Worm (Caenorhabditis elegans) whole organism, L4 larva: ENCODE results near the gene C05E4.7.

Experiments used
- D1046.2 ChIP-seq: fragments of 200-800 bp; sonication (Bioruptor generic); IDR thresholded peaks from 2 replicates; pipeline ENCODE4 v1.3.6; 2022; ENCODE audit warnings: missing genetic modification characterization, missing compliant biosample characterization
- F26F4.8 ChIP-seq: fragments of 200-800 bp; sonication (Bioruptor generic); conservative IDR thresholded peaks from 2 replicates; pipeline ENCODE4 v1.3.6; 2022; ENCODE audit warnings: missing genetic modification characterization, missing compliant biosample characterization
- F44E2.7 ChIP-seq: fragments of 200-800 bp; sonication (Bioruptor generic); IDR thresholded peaks from 2 replicates; pipeline ENCODE4 v2.1.2; 2022; ENCODE audit warnings: missing genetic modification characterization, missing compliant biosample characterization
- T20F7.1 ChIP-seq: fragments of 200-800 bp; sonication (Bioruptor generic); optimal IDR thresholded peaks from 2 replicates; lab custom pipeline; 2018; ENCODE audit warnings: mild to moderate bottlenecking, missing genetic modification characterization, missing compliant biosample characterization
- Y5F2A.4 ChIP-seq: fragments of 200-800 bp; sonication (Bioruptor generic); optimal IDR thresholded peaks from 2 replicates; lab custom pipeline; 2018; ENCODE audit warnings: mild to moderate bottlenecking, missing genetic modification characterization, missing compliant biosample characterization
- ZK546.5 ChIP-seq, 2 experiments: sonication (generic microtip); optimal IDR thresholded peaks; 2 replicates each; lab custom pipeline; 2017; ENCODE audit warnings: missing biosample characterization in 2 of 2, missing genetic modification characterization in 2 of 2
- aha-1 ChIP-seq: fragments of 150-350 bp; peaks from one replicate; lab custom pipeline; 2014; ENCODE audit warnings: missing biosample characterization, missing genetic modification characterization
- aly-2 ChIP-seq: sonication (generic microtip); optimal IDR thresholded peaks from 2 replicates; lab custom pipeline; 2018; ENCODE audit warnings: missing biosample characterization, missing genetic modification characterization
- ama-1 ChIP-seq: fragments of 150-350 bp; optimal IDR thresholded peaks from 2 replicates; lab custom pipeline; 2014; ENCODE audit warnings: inconsistent platforms, mixed read lengths
- arid-1 ChIP-seq: fragments of 200-800 bp; sonication (Bioruptor generic); conservative IDR thresholded peaks from 2 replicates; pipeline ENCODE4 v1.3.6; 2022; ENCODE audit warnings: missing genetic modification reagents, missing genetic modification characterization, missing compliant biosample characterization
- ceh-82 ChIP-seq: sonication (generic microtip); optimal IDR thresholded peaks from 2 replicates; lab custom pipeline; 2017; ENCODE audit warnings: missing biosample characterization, missing genetic modification characterization
- ces-1 ChIP-seq: fragments of 150-350 bp; sonication (generic microtip); optimal IDR thresholded peaks from 4 replicates; lab custom pipeline; 2014; ENCODE audit warnings: missing biosample characterization, missing genetic modification reagents, missing genetic modification characterization
- ctbp-1 ChIP-seq: fragments of 200-800 bp; sonication (Bioruptor generic); IDR thresholded peaks from 2 replicates; pipeline ENCODE4 v1.3.6; 2022; ENCODE audit warnings: missing genetic modification reagents, missing genetic modification characterization, missing compliant biosample characterization
- daf-16 ChIP-seq, 3 experiments: sonication (generic microtip); optimal IDR thresholded peaks; 2 replicates each; lab custom pipeline; 2016 to 2017; ENCODE audit warnings: missing genetic modification characterization in 3 of 3, missing genetic modification reagents in 3 of 3, mild to moderate bottlenecking in 2 of 3, missing compliant biosample characterization in 2 of 3, missing biosample characterization in 1 of 3, moderate library complexity in 1 of 3
- dmd-8 ChIP-seq: fragments of 200-800 bp; sonication (Bioruptor generic); IDR thresholded peaks from 2 replicates; pipeline ENCODE4 v1.3.6; 2022; ENCODE audit warnings: missing genetic modification characterization, missing compliant biosample characterization
- dmd-9 ChIP-seq: fragments of 200-800 bp; sonication (Bioruptor generic); IDR thresholded peaks from 2 replicates; pipeline ENCODE4 v1.3.6; 2022; ENCODE audit warnings: missing genetic modification reagents, missing genetic modification characterization, missing compliant biosample characterization
- duxl-1 ChIP-seq: sonication (generic microtip); optimal IDR thresholded peaks from 2 replicates; lab custom pipeline; 2016; ENCODE audit warnings: mild to moderate bottlenecking, missing genetic modification characterization, moderate library complexity, missing compliant biosample characterization; ENCODE audit not compliant: poor library complexity
- fos-1 ChIP-seq: fragments of 150-350 bp; optimal IDR thresholded peaks from 2 replicates; lab custom pipeline; 2014; ENCODE audit warnings: missing biosample characterization, missing genetic modification characterization
- hif-1 ChIP-seq, 2 experiments: sonication (generic microtip); optimal IDR thresholded peaks; 2 replicates each; lab custom pipeline; 2016 to 2017; ENCODE audit warnings: missing compliant biosample characterization in 2 of 2, missing genetic modification characterization in 2 of 2, missing genetic modification reagents in 2 of 2, missing genotype in 2 of 2, mild to moderate bottlenecking in 1 of 2
- hlh-30 ChIP-seq: sonication (generic microtip); optimal IDR thresholded peaks from 2 replicates; lab custom pipeline; 2017; ENCODE audit warnings: antibody characterized with exemption, mild to moderate bottlenecking, missing genetic modification characterization, missing compliant biosample characterization; ENCODE audit not compliant: insufficient read depth
- jun-1 ChIP-seq: fragments of 150-350 bp; optimal IDR thresholded peaks from 2 replicates; lab custom pipeline; 2014; ENCODE audit warnings: missing biosample characterization, missing genetic modification reagents, missing genetic modification characterization
- lim-7 ChIP-seq: fragments of 200-800 bp; sonication (Bioruptor generic); IDR thresholded peaks from 2 replicates; pipeline ENCODE4 v1.3.6; 2022; ENCODE audit warnings: missing genetic modification characterization, missing compliant biosample characterization
- lin-29 ChIP-seq: fragments of 200-800 bp; sonication (Bioruptor generic); IDR thresholded peaks from 2 replicates; pipeline ENCODE4 v1.3.6; 2022; ENCODE audit warnings: missing genetic modification reagents, missing genetic modification characterization, missing compliant biosample characterization
- lin-39 ChIP-seq: fragments of 150-350 bp; optimal IDR thresholded peaks from 2 replicates; lab custom pipeline; 2014; ENCODE audit warnings: missing biosample characterization, missing genetic modification reagents, missing genetic modification characterization
- lsy-2 ChIP-seq, 2 experiments: fragments of 150-350 bp in 1 of 2; sonication (generic microtip) in 1 of 2; optimal IDR thresholded peaks; 2 replicates each; lab custom pipeline; 2014 to 2017; ENCODE audit warnings: missing biosample characterization in 2 of 2, missing genetic modification characterization in 2 of 2
- madf-9 ChIP-seq: fragments of 200-800 bp; sonication (Bioruptor generic); conservative IDR thresholded peaks from 2 replicates; pipeline ENCODE4 v1.3.6; 2022; ENCODE audit warnings: missing genetic modification reagents, missing genetic modification characterization, missing compliant biosample characterization
- mdl-1 ChIP-seq, 2 experiments: fragments of 150-350 bp in 1 of 2; sonication (generic microtip) in 1 of 2; optimal IDR thresholded peaks; 2 replicates each; lab custom pipeline; 2014 to 2017; ENCODE audit warnings: missing biosample characterization in 2 of 2, missing genetic modification characterization in 2 of 2
- mes-2 ChIP-seq: sonication (generic microtip); optimal IDR thresholded peaks from 2 replicates; lab custom pipeline; 2016; ENCODE audit warnings: missing genotype, mild to moderate bottlenecking, missing genetic modification characterization, missing compliant biosample characterization; ENCODE audit not compliant: poor library complexity, severe bottlenecking
- nhr-10 ChIP-seq: fragments of 150-350 bp; optimal IDR thresholded peaks from 2 replicates; lab custom pipeline; 2014; ENCODE audit warnings: missing biosample characterization, missing genetic modification characterization
- nhr-102 ChIP-seq: sonication (generic microtip); optimal IDR thresholded peaks from 2 replicates; lab custom pipeline; 2016; ENCODE audit warnings: mild to moderate bottlenecking, missing genetic modification characterization, moderate library complexity, missing compliant biosample characterization
- nhr-111 ChIP-seq: fragments of 200-800 bp; sonication (Bioruptor generic); optimal IDR thresholded peaks from 2 replicates; lab custom pipeline; 2018; ENCODE audit warnings: mild to moderate bottlenecking, missing genetic modification characterization, missing compliant biosample characterization
- nhr-41 ChIP-seq: fragments of 200-800 bp; sonication (Bioruptor generic); IDR thresholded peaks from 2 replicates; pipeline ENCODE4 v1.3.6; 2022; ENCODE audit warnings: missing genetic modification reagents, missing genetic modification characterization, missing compliant biosample characterization
- nhr-42 ChIP-seq: fragments of 200-800 bp; sonication (Bioruptor generic); IDR thresholded peaks from 2 replicates; pipeline ENCODE4 v1.3.6; 2022; ENCODE audit warnings: missing genetic modification characterization, missing compliant biosample characterization
- nhr-6 ChIP-seq: fragments of 150-350 bp; optimal IDR thresholded peaks from 2 replicates; lab custom pipeline; 2014; ENCODE audit warnings: missing biosample characterization, missing genetic modification characterization
- pha-4 ChIP-seq, 2 experiments: fragments of 150-350 bp in 1 of 2; fragments of 200-800 bp in 1 of 2; sonication (Bioruptor generic) in 1 of 2; IDR thresholded peaks in 1 of 2; optimal IDR thresholded peaks in 1 of 2; 2 replicates each; pipeline versions ENCODE4 v1.3.6 to Lab custom; 2014 to 2022; ENCODE audit warnings: missing genetic modification characterization in 2 of 2, missing genetic modification reagents in 2 of 2, missing biosample characterization in 1 of 2, missing compliant biosample characterization in 1 of 2
- pqm-1 ChIP-seq: sonication (generic microtip); optimal IDR thresholded peaks from 2 replicates; lab custom pipeline; 2017; ENCODE audit warnings: missing biosample characterization, missing genetic modification characterization
- rbr-2 ChIP-seq: sonication (generic microtip); optimal IDR thresholded peaks from 2 replicates; lab custom pipeline; 2016; ENCODE audit warnings: missing genotype, missing genetic modification characterization, missing compliant biosample characterization
- saeg-2 ChIP-seq: fragments of 200-800 bp; sonication (Bioruptor generic); IDR thresholded peaks from 2 replicates; pipeline ENCODE4 v1.3.6; 2022; ENCODE audit warnings: missing genetic modification reagents, missing genetic modification characterization, missing compliant biosample characterization
- set-16 ChIP-seq: fragments of 200-800 bp; sonication (Bioruptor generic); IDR thresholded peaks from 2 replicates; pipeline ENCODE4 v1.3.6; 2022; ENCODE audit warnings: missing genetic modification reagents, missing genetic modification characterization, missing compliant biosample characterization
- skn-1 ChIP-seq: fragments of 150-350 bp; optimal IDR thresholded peaks from 2 replicates; lab custom pipeline; 2014; ENCODE audit warnings: missing biosample characterization, missing genetic modification characterization
- snpc-1.2 ChIP-seq: fragments of 200-800 bp; sonication (Bioruptor generic); IDR thresholded peaks from 2 replicates; pipeline ENCODE4 v1.3.6; 2022; ENCODE audit warnings: missing genetic modification reagents, missing genetic modification characterization, missing compliant biosample characterization
- snpc-4 ChIP-seq: fragments of 150-350 bp; optimal IDR thresholded peaks from 2 replicates; lab custom pipeline; 2014; ENCODE audit warnings: missing biosample characterization, missing genetic modification characterization
- tag-97 ChIP-seq: fragments of 200-800 bp; sonication (Bioruptor generic); IDR thresholded peaks from 2 replicates; pipeline ENCODE4 v1.3.6; 2022; ENCODE audit warnings: missing genetic modification characterization, missing compliant biosample characterization
- tra-1 ChIP-seq: fragments of 200-800 bp; sonication (Bioruptor generic); IDR thresholded peaks from 2 replicates; pipeline ENCODE4 v1.3.6; 2022; ENCODE audit warnings: missing genetic modification reagents, missing genetic modification characterization, missing compliant biosample characterization
- unc-62 ChIP-seq, 3 experiments: fragments of 150-350 bp in 1 of 3; sonication (generic microtip); optimal IDR thresholded peaks in 2 of 3; peaks in 1 of 3; 1 replicate in 1 of 3; 2 replicates in 2 of 3; lab custom pipeline; 2014 to 2017; ENCODE audit warnings: missing biosample characterization in 3 of 3, missing genetic modification characterization in 3 of 3, missing genetic modification reagents in 3 of 3, missing genotype in 1 of 3
- zag-1 ChIP-seq: fragments of 150-350 bp; optimal IDR thresholded peaks from 2 replicates; lab custom pipeline; 2014; ENCODE audit warnings: missing biosample characterization, missing genetic modification characterization
- zip-2 ChIP-seq: fragments of 150-350 bp; optimal IDR thresholded peaks from 2 replicates; lab custom pipeline; 2014; ENCODE audit warnings: missing biosample characterization, missing genetic modification characterization

C05E4.7 gene

DNA sequence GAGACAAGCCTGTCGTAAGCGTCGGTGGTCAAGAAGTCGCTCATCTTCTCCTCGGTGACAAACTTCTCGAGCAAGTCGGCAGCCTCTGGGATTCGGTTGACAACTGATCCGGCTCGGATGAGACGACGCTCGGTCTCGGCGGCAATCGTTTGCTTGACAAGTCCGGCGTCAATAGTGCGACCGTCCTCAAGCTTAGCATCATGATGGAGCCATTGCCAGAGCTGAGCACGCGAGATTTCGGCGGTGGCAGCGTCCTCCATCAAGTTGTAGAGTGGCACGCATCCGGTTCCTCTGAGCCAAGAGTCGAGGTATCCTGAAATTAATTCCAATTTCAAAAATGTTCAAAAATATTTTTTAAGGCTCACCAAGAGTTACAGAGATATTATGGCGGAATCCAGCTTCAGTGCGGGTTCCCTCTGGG, 17.4 kb upstream of the C05E4.7 start:
- TF ChIP-seq zag-1 (tag; lab: Kevin White, UChicago) = no peak
- no peak for TF ChIP-seq dmd-8 (GFP tag; lab: Robert Waterston, UW)
- TF ChIP-seq ama-1 (lab: Kevin White, UChicago) = no peak
- TF ChIP-seq nhr-10 (tag; lab: Kevin White, UChicago) = no peak
- TF ChIP-seq lin-29 = no peak
- no peak for TF ChIP-seq ZK546.5 (tag; optimal IDR thresholded peaks at IDR 0.05; lab: Kevin White, UChicago)
- TF ChIP-seq ces-1 = no peak
- no peak for TF ChIP-seq saeg-2
- TF ChIP-seq lin-39 (tag; lab: Kevin White, UChicago) = no peak
- TF ChIP-seq hif-1 (tag; optimal IDR thresholded peaks at IDR 0.05; lab: Kevin White, UChicago) = no peak
- TF ChIP-seq aha-1 (tag; lab: Kevin White, UChicago) = peak; percentile 92
- peak; percentile 87 for TF ChIP-seq set-16 (GFP tag; lab: Robert Waterston, UW)
- TF ChIP-seq nhr-111 (GFP tag; lab: Kevin White, UChicago) = no peak
- TF ChIP-seq mdl-1 (tag; optimal IDR thresholded peaks at IDR 0.05; lab: Kevin White, UChicago) = no peak
- TF ChIP-seq skn-1 (tag; lab: Kevin White, UChicago) = no peak
- TF ChIP-seq duxl-1 (tag; lab: Kevin White, UChicago) = no peak
- TF ChIP-seq snpc-4 (tag; lab: Kevin White, UChicago) = no peak
- no peak for TF ChIP-seq zip-2 (tag; lab: Kevin White, UChicago)
- TF ChIP-seq aly-2 (tag; lab: Kevin White, UChicago) = no peak
- TF ChIP-seq dmd-9 (GFP tag; lab: Robert Waterston, UW) = 0 out of 2 replicates have a peak, but pooled peaks have one; percentile 31
- TF ChIP-seq pha-4 (GFP tag; IDR thresholded peaks at IDR 0.05; lab: Robert Waterston, UW) = no peak
- TF ChIP-seq pha-4 (tag; optimal IDR thresholded peaks at IDR 0.05; lab: Kevin White, UChicago) = no peak
- no peak for TF ChIP-seq F44E2.7 (GFP tag; lab: Robert Waterston, UW)
- TF ChIP-seq rbr-2 = no peak
- TF ChIP-seq lsy-2 (tag; optimal IDR thresholded peaks at IDR 0.05; lab: Kevin White, UChicago) = peak in 1 of 2 experiments; percentile 11
- no peak for TF ChIP-seq D1046.2
- no peak for TF ChIP-seq jun-1 (tag; lab: Kevin White, UChicago)
- no peak for TF ChIP-seq ceh-82 (tag; lab: Kevin White, UChicago)
- TF ChIP-seq Y5F2A.4 (GFP tag; lab: Kevin White, UChicago) = no peak
- TF ChIP-seq nhr-41 (GFP tag; lab: Robert Waterston, UW) = no peak
- no peak for TF ChIP-seq F26F4.8 (GFP tag; lab: Robert Waterston, UW)
- TF ChIP-seq madf-9 (GFP tag; lab: Robert Waterston, UW) = no peak
- no peak for TF ChIP-seq ctbp-1 (GFP tag; lab: Robert Waterston, UW)
- TF ChIP-seq lim-7 (GFP tag; lab: Robert Waterston, UW) = 0 out of 2 replicates have a peak, but pooled peaks have one; percentile 26
- no peak for TF ChIP-seq T20F7.1 (GFP tag; lab: Kevin White, UChicago)
- TF ChIP-seq nhr-102 (tag; lab: Kevin White, UChicago) = no peak
- TF ChIP-seq hlh-30 (tag; lab: Kevin White, UChicago) = no peak
- TF ChIP-seq pqm-1 = no peak
- TF ChIP-seq nhr-42 (GFP tag; lab: Robert Waterston, UW) = no peak; the same call in 1 of the 2 replicates

DNA sequence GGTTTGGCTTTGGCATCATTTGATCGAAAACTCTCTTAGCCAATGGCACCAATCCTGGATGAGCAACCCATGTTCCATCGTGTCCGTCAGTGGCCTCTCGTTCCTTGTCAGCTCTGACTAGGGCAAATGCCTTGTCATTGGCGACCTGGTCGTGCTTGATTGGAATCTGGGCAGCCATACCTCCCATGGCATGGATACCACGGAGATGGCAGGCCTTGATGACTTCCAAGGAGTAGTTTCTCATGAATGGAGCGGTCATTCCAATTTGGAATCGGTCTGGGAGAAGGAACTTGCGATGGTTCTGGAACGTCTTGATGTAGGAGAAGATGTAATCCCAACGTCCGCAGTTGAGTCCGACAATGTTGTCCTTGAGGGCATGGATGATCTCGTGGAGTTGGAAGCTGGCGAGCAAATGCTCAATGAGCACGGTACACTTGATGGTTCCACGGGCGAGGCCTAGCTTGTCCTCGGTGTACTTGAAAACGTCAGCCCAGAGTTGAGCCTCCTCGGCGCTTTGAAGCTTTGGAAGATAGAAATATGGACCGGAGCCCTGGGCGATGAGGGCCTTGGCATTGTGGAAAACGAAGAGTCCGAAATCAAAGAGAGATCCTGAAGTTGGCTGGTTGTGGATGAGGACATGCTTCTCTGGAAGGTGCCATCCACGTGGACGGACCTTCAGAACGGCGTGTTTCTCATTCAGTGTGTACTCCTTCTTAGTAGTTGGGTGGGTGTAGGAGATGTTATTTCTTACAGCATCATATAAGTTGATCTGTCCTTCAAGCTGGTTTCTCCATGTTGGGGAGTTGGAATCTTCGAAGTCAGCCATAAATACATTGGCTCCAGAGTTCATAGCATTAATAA, 16.7 kb upstream of the C05E4.7 start:
- TF ChIP-seq mes-2 (tag; lab: Kevin White, UChicago) = peak; percentile 62
- 0 out of 2 replicates have a peak, but pooled peaks have one; percentile 12 for TF ChIP-seq arid-1 (GFP tag; lab: Robert Waterston, UW)
- no peak for TF ChIP-seq snpc-1.2 (GFP tag; lab: Robert Waterston, UW)
- TF ChIP-seq mdl-1 (tag; optimal IDR thresholded peaks at IDR 0.05; lab: Kevin White, UChicago) = peak in 1 of 2 experiments; percentile 4
- peak in 1 of 2 experiments; percentile 90 for TF ChIP-seq unc-62 (GFP tag; optimal IDR thresholded peaks at IDR 0.05 in 1 of 2; lab: Kevin White, UChicago)
- no peak for TF ChIP-seq unc-62 (tag; optimal IDR thresholded peaks at IDR 0.05; lab: Kevin White, UChicago)
- TF ChIP-seq F44E2.7 (GFP tag; lab: Robert Waterston, UW) = 0 out of 2 replicates have a peak, but pooled peaks have one; percentile 2
- peak in 1 of 2 experiments; percentile 5 for TF ChIP-seq hif-1 (tag; optimal IDR thresholded peaks at IDR 0.05; lab: Kevin White, UChicago)
- TF ChIP-seq lin-39 (tag; lab: Kevin White, UChicago) = no peak
- TF ChIP-seq tag-97 (GFP tag; lab: Robert Waterston, UW) = no peak
- peak in 1 of 2 experiments; percentile 8 for TF ChIP-seq daf-16 (GFP tag; optimal IDR thresholded peaks at IDR 0.05; lab: Kevin White, UChicago)
- peak; percentile 4 for TF ChIP-seq daf-16 (tag; optimal IDR thresholded peaks at IDR 0.05; lab: Kevin White, UChicago)
- TF ChIP-seq nhr-6 = peak; percentile 49
- no peak for TF ChIP-seq fos-1
- no peak for TF ChIP-seq ctbp-1 (GFP tag; lab: Robert Waterston, UW)
- no peak for TF ChIP-seq ZK546.5 (tag; optimal IDR thresholded peaks at IDR 0.05; lab: Kevin White, UChicago)
- TF ChIP-seq tra-1 (GFP tag; lab: Robert Waterston, UW) = no peak
